Fruit fly (Drosophila melanogaster) whole organism, embryonic: ENCODE results near the gene POLDIP2.

Source experiments
- Ada2b ChIP-seq: fragments of 200-800 bp; sonication (Bioruptor generic); IDR thresholded peaks from 2 replicates; pipeline ENCODE4 v1.3.6; 2022; ENCODE audit warnings: missing biosample characterization, missing genetic modification characterization
- CG10654 ChIP-seq: fragments of 200-800 bp; sonication (Bioruptor generic); optimal IDR thresholded peaks from 2 replicates; lab custom pipeline; 2016; ENCODE audit warnings: missing biosample characterization, missing genetic modification characterization
- CG11247 ChIP-seq: fragments of 200-800 bp; sonication (Bioruptor generic); IDR thresholded peaks from 2 replicates; pipeline ENCODE4 v1.3.6; 2022; ENCODE audit warnings: missing biosample characterization, missing genetic modification characterization
- CG11456 ChIP-seq: fragments of 200-800 bp; sonication (Bioruptor generic); IDR thresholded peaks from 3 replicates; pipeline ENCODE4 v1.3.6; 2022; ENCODE audit warnings: missing biosample characterization, missing genetic modification characterization
- CG12744 ChIP-seq: fragments of 200-800 bp; sonication (Bioruptor generic); optimal IDR thresholded peaks from 2 replicates; lab custom pipeline; 2016; ENCODE audit warnings: missing biosample characterization, missing genetic modification characterization
- CG17802 ChIP-seq: fragments of 200-800 bp; sonication (Bioruptor generic); optimal IDR thresholded peaks from 2 replicates; lab custom pipeline; 2018; ENCODE audit warnings: missing biosample characterization, mild to moderate bottlenecking, missing genetic modification characterization, moderate library complexity
- CG18599 ChIP-seq: fragments of 200-800 bp; sonication (Bioruptor generic); optimal IDR thresholded peaks from 3 replicates; lab custom pipeline; 2017; ENCODE audit warnings: missing biosample characterization, missing genetic modification characterization, mild to moderate bottlenecking, moderate library complexity, missing genetic modification reagents
- CG2116 ChIP-seq: fragments of 200-800 bp; sonication (Bioruptor generic); optimal IDR thresholded peaks from 3 replicates; lab custom pipeline; 2018; ENCODE audit warnings: missing biosample characterization, mild to moderate bottlenecking, missing genetic modification characterization
- CG2678 ChIP-seq: fragments of 200-800 bp; sonication (Bioruptor generic); optimal IDR thresholded peaks from 3 replicates; lab custom pipeline; 2019; ENCODE audit warnings: missing biosample characterization, mild to moderate bottlenecking, missing genetic modification characterization, moderate library complexity
- CG2712 ChIP-seq: fragments of 200-800 bp; optimal IDR thresholded peaks from 3 replicates; lab custom pipeline; 2019; ENCODE audit warnings: missing biosample characterization, mild to moderate bottlenecking, missing genetic modification characterization, moderate library complexity
- CG3163 ChIP-seq: fragments of 200-800 bp; sonication (Bioruptor generic); optimal IDR thresholded peaks from 3 replicates; lab custom pipeline; 2016; ENCODE audit warnings: missing biosample characterization, missing genetic modification characterization
- CG32532 ChIP-seq: fragments of 200-800 bp; sonication (Bioruptor generic); IDR thresholded peaks from 2 replicates; pipeline ENCODE4 v1.3.6; 2022; ENCODE audit warnings: missing biosample characterization, missing genetic modification characterization
- CG33557 ChIP-seq: fragments of 200-800 bp; sonication (Bioruptor generic); optimal IDR thresholded peaks from 2 replicates; lab custom pipeline; 2019; ENCODE audit warnings: missing biosample characterization, mild to moderate bottlenecking, missing genetic modification characterization, moderate library complexity
- CG4328 ChIP-seq: fragments of 200-800 bp; sonication (Bioruptor generic); optimal IDR thresholded peaks from 3 replicates; lab custom pipeline; 2017; ENCODE audit warnings: missing biosample characterization, missing genetic modification reagents, missing genetic modification characterization
- CG4360 ChIP-seq: fragments of 200-800 bp; sonication (Bioruptor generic); IDR thresholded peaks from 2 replicates; pipeline ENCODE4 v1.3.6; 2022; ENCODE audit warnings: missing biosample characterization, missing genetic modification characterization
- CG5953 ChIP-seq: fragments of 200-800 bp; sonication (Bioruptor generic); IDR thresholded peaks from 2 replicates; pipeline ENCODE4 v1.3.6; 2022; ENCODE audit warnings: missing biosample characterization, missing genetic modification characterization
- CG6689 ChIP-seq: fragments of 200-800 bp; sonication (Bioruptor generic); IDR thresholded peaks from 2 replicates; pipeline ENCODE4 v1.3.6; 2022; ENCODE audit warnings: missing biosample characterization, missing genetic modification characterization
- CG7372 ChIP-seq: fragments of 200-800 bp; sonication (Bioruptor generic); IDR thresholded peaks from 2 replicates; pipeline ENCODE4 v1.3.6; 2022; ENCODE audit warnings: missing biosample characterization, missing genetic modification characterization
- CG7987 ChIP-seq: fragments of 200-800 bp; sonication (Bioruptor generic); optimal IDR thresholded peaks from 2 replicates; lab custom pipeline; 2018; ENCODE audit warnings: missing biosample characterization, mild to moderate bottlenecking, missing genetic modification characterization, moderate library complexity
- CG8478 ChIP-seq: fragments of >200 bp; optimal IDR thresholded peaks from 2 replicates; lab custom pipeline; 2018
- CG9817 ChIP-seq: fragments of 200-800 bp; sonication (Bioruptor generic); optimal IDR thresholded peaks from 2 replicates; lab custom pipeline; 2018; ENCODE audit warnings: missing biosample characterization, mild to moderate bottlenecking, missing genetic modification characterization, moderate library complexity
- Dref ChIP-seq: fragments of 200-800 bp; sonication (Bioruptor generic); IDR thresholded peaks from 2 replicates; pipeline ENCODE4 v1.3.6; 2022; ENCODE audit warnings: missing biosample characterization, missing genetic modification characterization
- E2f1 ChIP-seq: fragments of 200-800 bp; sonication (Bioruptor generic); IDR thresholded peaks from 2 replicates; pipeline ENCODE4 v1.3.6; 2022; ENCODE audit warnings: missing biosample characterization, missing genetic modification characterization
- E2f2 ChIP-seq: fragments of 200-800 bp; sonication (Bioruptor generic); IDR thresholded peaks from 2 replicates; pipeline ENCODE4 v1.3.6; 2022; ENCODE audit warnings: missing biosample characterization, missing genetic modification characterization
- Eip74EF ChIP-seq, 2 experiments: fragments of 200-800 bp in 1 of 2; fragments of >200 bp in 1 of 2; sonication (Bioruptor generic) in 1 of 2; optimal IDR thresholded peaks; 2 replicates each; lab custom pipeline; 2017 to 2019; ENCODE audit warnings: missing biosample characterization in 2 of 2, missing genetic modification characterization in 2 of 2, mild to moderate bottlenecking in 1 of 2, moderate library complexity in 1 of 2
- Fer1 ChIP-seq: fragments of 200-800 bp; sonication (Bioruptor generic); optimal IDR thresholded peaks from 2 replicates; lab custom pipeline; 2017; ENCODE audit warnings: missing biosample characterization, mild to moderate bottlenecking, missing genetic modification characterization
- HmgZ ChIP-seq: fragments of 200-800 bp; sonication (Bioruptor generic); optimal IDR thresholded peaks from 2 replicates; lab custom pipeline; 2018; ENCODE audit warnings: missing biosample characterization, mild to moderate bottlenecking, missing genetic modification characterization
- Mad ChIP-seq: fragments of 200-800 bp; sonication (Bioruptor generic); optimal IDR thresholded peaks from 2 replicates; lab custom pipeline; 2016; ENCODE audit warnings: missing biosample characterization, missing genetic modification characterization
- Med ChIP-seq: fragments of 200-800 bp; sonication (Bioruptor generic); peaks from one replicate; lab custom pipeline; 2016; ENCODE audit warnings: missing biosample characterization, missing genetic modification characterization, mild to moderate bottlenecking, inconsistent platforms, moderate library complexity
- NFAT ChIP-seq: fragments of 200-800 bp; sonication (Bioruptor generic); IDR thresholded peaks from 2 replicates; pipeline ENCODE4 v1.3.6; 2022; ENCODE audit warnings: missing biosample characterization, missing genetic modification characterization
- Ptx1 ChIP-seq: fragments of 200-800 bp; sonication (Bioruptor generic); IDR thresholded peaks from 2 replicates; pipeline ENCODE4 v1.3.6; 2022; ENCODE audit warnings: missing biosample characterization, missing genetic modification characterization
- Sox102F ChIP-seq: fragments of 200-800 bp; sonication (Bioruptor generic); optimal IDR thresholded peaks from 2 replicates; lab custom pipeline; 2018; ENCODE audit warnings: missing biosample characterization, mild to moderate bottlenecking, missing genetic modification characterization, moderate library complexity
- Usf ChIP-seq: fragments of 200-800 bp; sonication (Bioruptor generic); optimal IDR thresholded peaks from 2 replicates; lab custom pipeline; 2017; ENCODE audit warnings: missing genotype, missing biosample characterization, missing genetic modification characterization
- Xbp1 ChIP-seq: fragments of 200-800 bp; sonication (Bioruptor generic); optimal IDR thresholded peaks from 3 replicates; lab custom pipeline; 2016; ENCODE audit warnings: missing biosample characterization, mild to moderate bottlenecking, missing genetic modification characterization
- bcd ChIP-seq: fragments of 200-800 bp; sonication (Bioruptor generic); optimal IDR thresholded peaks from 2 replicates; lab custom pipeline; 2017; ENCODE audit warnings: missing biosample characterization, mild to moderate bottlenecking, missing genetic modification characterization
- dmrt99B ChIP-seq: fragments of 200-800 bp; sonication (Bioruptor generic); optimal IDR thresholded peaks from 2 replicates; lab custom pipeline; 2018; ENCODE audit warnings: missing biosample characterization, mild to moderate bottlenecking, missing genetic modification characterization, moderate library complexity
- dysf ChIP-seq: fragments of 200-800 bp; sonication (Bioruptor generic); IDR thresholded peaks from 3 replicates; pipeline ENCODE4 v1.3.6; 2022; ENCODE audit warnings: missing biosample characterization, missing genetic modification characterization
- esg ChIP-seq: fragments of 200-800 bp; sonication (Bioruptor generic); conservative IDR thresholded peaks from 2 replicates; pipeline ENCODE4 v1.3.6; 2022; ENCODE audit warnings: missing biosample characterization, missing genetic modification characterization
- fd64A ChIP-seq: fragments of 200-800 bp; sonication (Bioruptor generic); optimal IDR thresholded peaks from 3 replicates; lab custom pipeline; 2018; ENCODE audit warnings: missing biosample characterization, mild to moderate bottlenecking, missing genetic modification characterization
- lab ChIP-seq: fragments of 200-800 bp; sonication (Bioruptor generic); optimal IDR thresholded peaks from 3 replicates; lab custom pipeline; 2017; ENCODE audit warnings: missing biosample characterization, missing genetic modification characterization, mild to moderate bottlenecking, moderate library complexity, missing genetic modification reagents
- lilli ChIP-seq: fragments of 200-800 bp; sonication (Bioruptor generic); optimal IDR thresholded peaks from 3 replicates; lab custom pipeline; 2016; ENCODE audit warnings: missing biosample characterization, missing genetic modification characterization
- maf-S ChIP-seq: fragments of 200-800 bp; sonication (Bioruptor generic); optimal IDR thresholded peaks from 2 replicates; lab custom pipeline; 2016; ENCODE audit warnings: missing biosample characterization, missing genetic modification characterization
- odd ChIP-seq: fragments of 200-800 bp; sonication (Bioruptor generic); optimal IDR thresholded peaks from 2 replicates; lab custom pipeline; 2017; ENCODE audit warnings: missing biosample characterization, mild to moderate bottlenecking, missing genetic modification characterization
- sna ChIP-seq: fragments of 200-800 bp; sonication (Bioruptor generic); IDR thresholded peaks from 2 replicates; pipeline ENCODE4 v1.3.6; 2022; ENCODE audit warnings: missing biosample characterization, missing genetic modification characterization; ENCODE audit not compliant: partially characterized antibody
- yki ChIP-seq: fragments of >200 bp; optimal IDR thresholded peaks from 3 replicates; lab custom pipeline; 2018
- zfh2 ChIP-seq: fragments of 200-800 bp; sonication (Bioruptor generic); optimal IDR thresholded peaks from 2 replicates; lab custom pipeline; 2016; ENCODE audit warnings: missing biosample characterization, missing genetic modification characterization

The POLDIP2 gene

dm6 chr3R:5467619-5468018, at the start of gene POLDIP2 (continued):
- TF ChIP-seq CG2712 (tag; lab: Kevin White, UChicago) = no peak
- no peak for TF ChIP-seq Mad (GFP tag; lab: Kevin White, UChicago)
- TF ChIP-seq Eip74EF (GFP tag; optimal IDR thresholded peaks at IDR 0.05; lab: Kevin White, UChicago) = no peak
- no peak for TF ChIP-seq esg (GFP tag; lab: Robert Waterston, UW)
- peak; percentile 96 for TF ChIP-seq CG2116 (GFP tag; lab: Kevin White, UChicago)
- peak; percentile 5 for TF ChIP-seq CG7987
- peak; percentile 9 for TF ChIP-seq CG9817 (tag; lab: Kevin White, UChicago)
- TF ChIP-seq CG12744 = no peak
- no peak for TF ChIP-seq yki (lab: Kevin White, UChicago)
- no peak for TF ChIP-seq CG17802 (tag; lab: Kevin White, UChicago)
- no peak for TF ChIP-seq CG10654 (GFP tag; lab: Kevin White, UChicago)
- no peak for TF ChIP-seq CG11247
- TF ChIP-seq CG11456 = no peak
- peak; percentile 64 for TF ChIP-seq Dref (GFP tag; lab: Robert Waterston, UW)
- TF ChIP-seq CG33557 (GFP tag; lab: Kevin White, UChicago) = no peak
- TF ChIP-seq sna = no peak
- peak; percentile 38 for TF ChIP-seq Xbp1 (GFP tag; lab: Kevin White, UChicago)
- TF ChIP-seq lilli (GFP tag; lab: Kevin White, UChicago) = peak; percentile 13
- TF ChIP-seq HmgZ (tag; lab: Kevin White, UChicago) = no peak
- no peak for TF ChIP-seq E2f1
- no peak for TF ChIP-seq zfh2 (GFP tag; lab: Kevin White, UChicago)
- TF ChIP-seq Med (GFP tag; lab: Kevin White, UChicago) = peak; percentile 81
- TF ChIP-seq E2f2 = peak; percentile 61
- TF ChIP-seq, all 482 proteins: peak for 31

dm6 chr3R:5420454-5420853, 47.1 kb upstream of the POLDIP2 start:
- no peak for TF ChIP-seq CG2678 (tag; lab: Kevin White, UChicago)
- TF ChIP-seq Med (GFP tag; lab: Kevin White, UChicago) = peak; percentile 69

- TF ChIP-seq Sox102F (GFP tag; lab: Kevin White, UChicago) (peak; percentile 6), Usf (GFP tag; lab: Kevin White, UChicago) (no peak), CG6689 (0 out of 2 replicates have a peak, but pooled peaks have one; percentile 15), CG18599 (peak; percentile 55), CG7372 (GFP tag; lab: Robert Waterston, UW) (0 out of 2 replicates have a peak, but pooled peaks have one; percentile 36), bcd (GFP tag; lab: Kevin White, UChicago) (no peak), dysf (GFP tag; lab: Robert Waterston, UW) (0 out of 3 replicates have a peak, but pooled peaks have one; percentile 24), CG4328 (no peak), fd64A (no peak), CG4360 (no peak), dmrt99B (peak; percentile 37), maf-S (GFP tag; lab: Kevin White, UChicago) (no peak), CG5953 (GFP tag; lab: Robert Waterston, UW) (0 out of 2 replicates have a peak, but pooled peaks have one; percentile 38), CG2678 (tag; lab: Kevin White, UChicago) (peak; percentile 25), CG32532 (GFP tag; lab: Robert Waterston, UW) (0 out of 2 replicates have a peak, but pooled peaks have one; percentile 15), CG8478 (lab: Kevin White, UChicago) (no peak), Ptx1 (GFP tag; lab: Robert Waterston, UW) (peak; percentile 28; the same call in 1 of the 2 replicates), NFAT (0 out of 2 replicates have a peak, but pooled peaks have one; percentile 20), Med (GFP tag; lab: Kevin White, UChicago) (peak; percentile 50), lab (GFP tag; lab: Kevin White, UChicago) (peak; percentile 26), Fer1 (GFP tag; lab: Kevin White, UChicago) (peak; percentile 27), CG3163 (no peak), odd (GFP tag; lab: Kevin White, UChicago) (no peak), Ada2b (GFP tag; lab: Robert Waterston, UW) (no peak)
Observed at dm6 chr3R:5422123-5422522, 45.5 kb upstream of the POLDIP2 start.
